Fruit fly (Drosophila melanogaster): ENCODE measurements around the gene Dci.
A peak's percentile ranks its signal among the peaks of the same experiment; 100 is the strongest.

Dci gene

dm6 chr3L:818438-819138 is 32.6 kb upstream of the Dci start (continued):
- TF ChIP-seq CG7987 (GFP tag; optimal IDR thresholded peaks at IDR 0.05) (no peak), CG15011 (GFP tag; optimal IDR thresholded peaks at IDR 0.05) (no peak), CG2199 (GFP tag; IDR thresholded peaks at IDR 0.05) (no peak), tna (GFP tag; IDR thresholded peaks at IDR 0.05; ENCODE audit: partially characterized antibody) (no peak), Six4 (GFP tag; optimal IDR thresholded peaks at IDR 0.05) (no peak), Camta (GFP tag; optimal IDR thresholded peaks at IDR 0.05) (peak; percentile 10), CG7357 (GFP tag; IDR thresholded peaks at IDR 0.05) (no peak; the same call in 2 of the 3 replicates), CG4617 (GFP tag; optimal IDR thresholded peaks at IDR 0.05; ENCODE audit: borderline replicate concordance) (no peak), CG1602 (GFP tag; optimal IDR thresholded peaks at IDR 0.05) (peak; percentile 1), h (optimal IDR thresholded peaks at IDR 0.05) (no peak), da (GFP tag; optimal IDR thresholded peaks at IDR 0.05) (no peak), CG10654 (GFP tag; optimal IDR thresholded peaks at IDR 0.05) (no peak), lbe (GFP tag; optimal IDR thresholded peaks at IDR 0.05) (no peak), CG10267 (tag; optimal IDR thresholded peaks at IDR 0.05) (no peak), sug (tag; optimal IDR thresholded peaks at IDR 0.05) (no peak), z (GFP tag; IDR thresholded peaks at IDR 0.05) (no peak), CG31441 (GFP tag; IDR thresholded peaks at IDR 0.05) (no peak; the same call in 1 of the 2 replicates), CG1832 (GFP tag; optimal IDR thresholded peaks at IDR 0.05) (no peak), pho (GFP tag; optimal IDR thresholded peaks at IDR 0.05) (no peak), Hr3 (GFP tag; optimal IDR thresholded peaks at IDR 0.05) (no peak), H15 (GFP tag; IDR thresholded peaks at IDR 0.05) (no peak), CG17829 (tag; optimal IDR thresholded peaks at IDR 0.05) (peak; percentile 16), CG7372 (GFP tag; IDR thresholded peaks at IDR 0.05) (no peak), sens-2 (GFP tag; IDR thresholded peaks at IDR 0.05) (no peak), gfzf (GFP tag; optimal IDR thresholded peaks at IDR 0.05) (no peak), NfI (GFP tag; optimal IDR thresholded peaks at IDR 0.05) (no peak), CG17568 (GFP tag; optimal IDR thresholded peaks at IDR 0.05) (no peak), CG5180 (GFP tag; optimal IDR thresholded peaks at IDR 0.05) (no peak), CG1603 (tag; optimal IDR thresholded peaks at IDR 0.05) (peak; percentile 34), esg (GFP tag; conservative IDR thresholded peaks at IDR 0.05) (no peak), CG17802 (tag; optimal IDR thresholded peaks at IDR 0.05) (no peak), cas (GFP tag; IDR thresholded peaks at IDR 0.05) (no peak), CkIIα-i1 (GFP tag; IDR thresholded peaks at IDR 0.05) (no peak), CG2120 (GFP tag; optimal IDR thresholded peaks at IDR 0.05) (no peak), CG4282 (GFP tag; optimal IDR thresholded peaks at IDR 0.05) (no peak), slp2 (GFP tag; optimal IDR thresholded peaks at IDR 0.05) (no peak), CG9817 (tag; optimal IDR thresholded peaks at IDR 0.05) (no peak), CG17912 (GFP tag; optimal IDR thresholded peaks at IDR 0.05) (no peak), CTCF (GFP tag; optimal IDR thresholded peaks at IDR 0.05) (no peak), Ravus (GFP tag; IDR thresholded peaks at IDR 0.05) (no peak), Kr (GFP tag; optimal IDR thresholded peaks at IDR 0.05) (no peak), ase (GFP tag; IDR thresholded peaks at IDR 0.05) (no peak), trem (tag; optimal IDR thresholded peaks at IDR 0.05) (no peak), exex (tag; optimal IDR thresholded peaks at IDR 0.05) (no peak), Mrtf (GFP tag; IDR thresholded peaks at IDR 0.05) (no peak), emc (GFP tag; optimal IDR thresholded peaks at IDR 0.05) (no peak), HLHmδ (GFP tag; optimal IDR thresholded peaks at IDR 0.05) (no peak), bsh (GFP tag; optimal IDR thresholded peaks at IDR 0.05) (peak in 1 of 2 experiments; percentile 26), pb (GFP tag; optimal IDR thresholded peaks at IDR 0.05) (no peak), ro (GFP tag; IDR thresholded peaks at IDR 0.05) (no peak), lola (GFP tag; optimal IDR thresholded peaks at IDR 0.05) (no peak), ara (GFP tag; IDR thresholded peaks at IDR 0.05) (no peak)

All from whole organism, embryonic.